Worm (Caenorhabditis elegans) whole organism, late embryonic: ENCODE results near the gene K03D3.5.

Experiments
- K02D7.2 ChIP-seq: sonication (generic microtip); optimal IDR thresholded peaks from 2 replicates; lab custom pipeline; 2017; ENCODE audit warnings: mild to moderate bottlenecking, missing genetic modification characterization, missing compliant biosample characterization
- ceh-31 ChIP-seq: sonication (generic microtip); optimal IDR thresholded peaks from 2 replicates; lab custom pipeline; 2016; ENCODE audit warnings: missing genetic modification characterization, missing compliant biosample characterization
- hlh-13 ChIP-seq: fragments of 200-800 bp; sonication (Bioruptor generic); optimal IDR thresholded peaks from 2 replicates; lab custom pipeline; 2018; ENCODE audit warnings: mild to moderate bottlenecking, missing genetic modification characterization, missing compliant biosample characterization
- hlh-30 ChIP-seq: sonication (generic microtip); optimal IDR thresholded peaks from 2 replicates; lab custom pipeline; 2017; ENCODE audit warnings: antibody characterized with exemption, missing genetic modification characterization, missing compliant biosample characterization; ENCODE audit not compliant: insufficient read depth
- nhr-11 ChIP-seq: fragments of 150-350 bp; optimal IDR thresholded peaks from 2 replicates; lab custom pipeline; 2014; ENCODE audit warnings: missing biosample characterization, missing genetic modification characterization
- pat-9 ChIP-seq: fragments of 200-800 bp; sonication (Bioruptor generic); optimal IDR thresholded peaks from 2 replicates; lab custom pipeline; 2018; ENCODE audit warnings: mild to moderate bottlenecking, missing genetic modification characterization, moderate library complexity, missing compliant biosample characterization
- pqm-1 ChIP-seq: sonication (generic microtip); optimal IDR thresholded peaks from 2 replicates; lab custom pipeline; 2016; ENCODE audit warnings: missing genetic modification characterization, missing compliant biosample characterization
- unc-55 ChIP-seq: sonication (generic microtip); optimal IDR thresholded peaks from 2 replicates; lab custom pipeline; 2017; ENCODE audit warnings: missing biosample characterization, missing genetic modification reagents, missing genetic modification characterization

ce11 chrIV:16346514-16346913, 26.2 kb upstream of the K03D3.5 start, which contains the start of gene C35D6.3:
- TF ChIP-seq nhr-11 (tag; lab: Kevin White, UChicago): no peak
- no peak for TF ChIP-seq ceh-31 (tag; lab: Kevin White, UChicago)
- no peak for TF ChIP-seq K02D7.2 (tag; lab: Kevin White, UChicago)
- TF ChIP-seq pat-9 (tag; lab: Kevin White, UChicago): no peak
- TF ChIP-seq pqm-1: no peak
- TF ChIP-seq hlh-30 (tag; lab: Kevin White, UChicago): no peak
- TF ChIP-seq hlh-13 (GFP tag; lab: Kevin White, UChicago): no peak
- no peak for TF ChIP-seq unc-55 (GFP tag; lab: Kevin White, UChicago)
